Worm (Caenorhabditis elegans) whole organism, early embryonic: Measurements from ENCODE around the gene clc-26.

Experiments used
- B0310.2 ChIP-seq: sonication (generic microtip); optimal IDR thresholded peaks from 2 replicates; lab custom pipeline; 2016; ENCODE audit warnings: mild to moderate bottlenecking, missing genetic modification characterization, missing compliant biosample characterization
- aly-1 ChIP-seq: sonication (generic microtip); optimal IDR thresholded peaks from 2 replicates; lab custom pipeline; 2016; ENCODE audit warnings: missing genetic modification characterization, missing compliant biosample characterization
- ama-1 ChIP-seq: fragments of 150-350 bp; optimal IDR thresholded peaks from 2 replicates; lab custom pipeline; 2014
- ceh-13 ChIP-seq: fragments of 200-800 bp; sonication (Bioruptor generic); optimal IDR thresholded peaks from 2 replicates; lab custom pipeline; 2018; ENCODE audit warnings: mild to moderate bottlenecking, missing genetic modification characterization, missing compliant biosample characterization
- ceh-36 ChIP-seq: sonication (generic microtip); optimal IDR thresholded peaks from 2 replicates; lab custom pipeline; 2016; ENCODE audit warnings: missing genetic modification characterization, inconsistent platforms, missing compliant biosample characterization
- ets-7 ChIP-seq: sonication (generic microtip); optimal IDR thresholded peaks from 2 replicates; lab custom pipeline; 2016; ENCODE audit warnings: missing genotype, missing genetic modification characterization, missing compliant biosample characterization
- flt-1 ChIP-seq: fragments of 200-800 bp; sonication (Bioruptor generic); IDR thresholded peaks from 2 replicates; pipeline ENCODE4 v1.3.6; 2022; ENCODE audit warnings: missing genetic modification characterization, missing compliant biosample characterization
- hmbx-1 ChIP-seq: sonication (generic microtip); optimal IDR thresholded peaks from 2 replicates; lab custom pipeline; 2016; ENCODE audit warnings: mild to moderate bottlenecking, missing genetic modification characterization, missing compliant biosample characterization
- hmg-4 ChIP-seq: fragments of 200-800 bp; sonication (Bioruptor generic); optimal IDR thresholded peaks from 2 replicates; lab custom pipeline; 2018; ENCODE audit warnings: mild to moderate bottlenecking, missing genetic modification characterization, missing compliant biosample characterization
- hnd-1 ChIP-seq: sonication (generic microtip); optimal IDR thresholded peaks from 2 replicates; lab custom pipeline; 2016; ENCODE audit warnings: missing genetic modification characterization, missing compliant biosample characterization
- pes-1 ChIP-seq: fragments of 200-800 bp; sonication (Bioruptor generic); IDR thresholded peaks from 2 replicates; pipeline ENCODE4 v1.3.6; 2022; ENCODE audit warnings: missing genetic modification reagents, missing genetic modification characterization, missing compliant biosample characterization
- scrt-1 ChIP-seq: fragments of 200-800 bp; sonication (Bioruptor generic); IDR thresholded peaks from 2 replicates; pipeline ENCODE4 v1.3.6; 2022; ENCODE audit warnings: missing genetic modification characterization, missing compliant biosample characterization
- sea-1 ChIP-seq: fragments of 200-800 bp; sonication (Bioruptor generic); conservative IDR thresholded peaks from 2 replicates; pipeline ENCODE4 v1.3.6; 2022; ENCODE audit warnings: missing genetic modification characterization, missing compliant biosample characterization
- tra-4 ChIP-seq: sonication (generic microtip); optimal IDR thresholded peaks from 2 replicates; lab custom pipeline; 2017; ENCODE audit warnings: missing genetic modification characterization, missing compliant biosample characterization

- TF ChIP-seq aly-1 (tag; lab: Kevin White, UChicago) (no peak), hmg-4 (GFP tag; lab: Kevin White, UChicago) (no peak), ama-1 (lab: Kevin White, UChicago) (no peak), sea-1 (GFP tag; lab: Robert Waterston, UW) (no peak), B0310.2 (tag; lab: Kevin White, UChicago) (no peak), ceh-36 (tag; lab: Kevin White, UChicago) (no peak), pes-1 (GFP tag; lab: Robert Waterston, UW) (no peak), hmbx-1 (tag; lab: Kevin White, UChicago) (no peak), flt-1 (GFP tag; lab: Robert Waterston, UW) (no peak), hnd-1 (tag; lab: Kevin White, UChicago) (no peak), scrt-1 (no peak), ets-7 (tag; lab: Kevin White, UChicago) (no peak), ceh-13 (GFP tag; lab: Kevin White, UChicago) (no peak), tra-4 (tag; lab: Kevin White, UChicago) (no peak)
These were observed 43.3 kb upstream of the clc-26 start for ce11 chrIII:1074152-1074551.
